Worm (Caenorhabditis elegans) whole organism, young adult: Measurements from ENCODE around the gene paa-1.

ENCODE experiments used
- C06A6.2 ChIP-seq: fragments of 200-800 bp; sonication (Bioruptor generic); conservative IDR thresholded peaks from 2 replicates; pipeline ENCODE4 v1.3.6; 2022; ENCODE audit warnings: missing genetic modification characterization, missing compliant biosample characterization
- D2030.7 ChIP-seq: fragments of 200-800 bp; sonication (Bioruptor generic); IDR thresholded peaks from 2 replicates; pipeline ENCODE4 v1.3.6; 2022; ENCODE audit warnings: missing genetic modification reagents, missing genetic modification characterization, missing compliant biosample characterization
- F10E7.11 ChIP-seq: sonication (generic microtip); optimal IDR thresholded peaks from 2 replicates; lab custom pipeline; 2017; ENCODE audit warnings: mild to moderate bottlenecking, missing genetic modification characterization, moderate library complexity, missing compliant biosample characterization
- F23B12.7 ChIP-seq: sonication (generic microtip); optimal IDR thresholded peaks from 2 replicates; lab custom pipeline; 2017; ENCODE audit warnings: missing genetic modification characterization, mild to moderate bottlenecking, missing compliant biosample characterization, antibody characterized with exemption, moderate library complexity; ENCODE audit not compliant: insufficient read depth
- F57A8.1 ChIP-seq: fragments of 200-800 bp; sonication (Bioruptor generic); optimal IDR thresholded peaks from 2 replicates; lab custom pipeline; 2018; ENCODE audit warnings: mild to moderate bottlenecking, missing genetic modification characterization, moderate library complexity, missing compliant biosample characterization
- Y79H2A.3 ChIP-seq: fragments of 200-800 bp; sonication (Bioruptor generic); conservative IDR thresholded peaks from 2 replicates; pipeline ENCODE4 v1.3.6; 2022; ENCODE audit warnings: missing genetic modification reagents, missing genetic modification characterization, missing compliant biosample characterization
- attf-5 ChIP-seq: fragments of 200-800 bp; sonication (Bioruptor generic); optimal IDR thresholded peaks from 2 replicates; lab custom pipeline; 2018; ENCODE audit warnings: mild to moderate bottlenecking, missing genetic modification characterization, missing compliant biosample characterization
- dox-1 ChIP-seq: fragments of 200-800 bp; sonication (Bioruptor generic); IDR thresholded peaks from 2 replicates; pipeline ENCODE4 v1.3.6; 2022; ENCODE audit warnings: missing genetic modification reagents, missing genetic modification characterization, missing compliant biosample characterization
- dpff-1 ChIP-seq: sonication (generic microtip); optimal IDR thresholded peaks from 2 replicates; lab custom pipeline; 2017; ENCODE audit warnings: mild to moderate bottlenecking, missing genetic modification characterization, missing compliant biosample characterization
- egrh-3 ChIP-seq: fragments of 200-800 bp; sonication (Bioruptor generic); IDR thresholded peaks from 2 replicates; pipeline ENCODE4 v1.3.6; 2022; ENCODE audit warnings: missing genetic modification reagents, missing genetic modification characterization, missing compliant biosample characterization
- fkh-3 ChIP-seq: sonication (generic microtip); optimal IDR thresholded peaks from 2 replicates; lab custom pipeline; 2016; ENCODE audit warnings: mild to moderate bottlenecking, missing genetic modification characterization, missing compliant biosample characterization
- gei-17 ChIP-seq: fragments of 200-800 bp; sonication (Bioruptor generic); optimal IDR thresholded peaks from 2 replicates; lab custom pipeline; 2018; ENCODE audit warnings: mild to moderate bottlenecking, missing genetic modification characterization, missing compliant biosample characterization
- hlh-12 ChIP-seq: sonication (generic microtip); optimal IDR thresholded peaks from 2 replicates; lab custom pipeline; 2016; ENCODE audit warnings: missing genetic modification characterization, missing compliant biosample characterization
- hmg-1.2 ChIP-seq: fragments of 200-800 bp; sonication (Bioruptor generic); IDR thresholded peaks from 2 replicates; pipeline ENCODE4 v1.3.6; 2022; ENCODE audit warnings: missing genetic modification reagents, missing genetic modification characterization, missing compliant biosample characterization
- hsf-1 ChIP-seq: fragments of 200-800 bp; sonication (Bioruptor generic); IDR thresholded peaks from 2 replicates; pipeline ENCODE4 v1.3.6; 2022; ENCODE audit warnings: missing genetic modification reagents, missing genetic modification characterization, missing compliant biosample characterization
- let-607 ChIP-seq, 2 experiments: fragments of 200-800 bp in 1 of 2; sonication (Bioruptor generic) in 1 of 2; sonication (generic microtip) in 1 of 2; optimal IDR thresholded peaks; 2 replicates each; lab custom pipeline; 2016 to 2018; ENCODE audit warnings: mild to moderate bottlenecking in 2 of 2, missing compliant biosample characterization in 2 of 2, missing genetic modification characterization in 2 of 2, moderate library complexity in 2 of 2, missing genotype in 1 of 2
- lin-54 ChIP-seq: fragments of 200-800 bp; sonication (Bioruptor generic); optimal IDR thresholded peaks from 2 replicates; lab custom pipeline; 2018; ENCODE audit warnings: mild to moderate bottlenecking, missing genetic modification characterization, missing compliant biosample characterization
- lir-1 ChIP-seq: fragments of 200-800 bp; sonication (Bioruptor generic); conservative IDR thresholded peaks from 2 replicates; pipeline ENCODE4 v1.3.6; 2022; ENCODE audit warnings: missing genetic modification reagents, missing genetic modification characterization, missing compliant biosample characterization
- lsl-1 ChIP-seq: fragments of 200-800 bp; sonication (Bioruptor generic); optimal IDR thresholded peaks from 2 replicates; lab custom pipeline; 2018; ENCODE audit warnings: mild to moderate bottlenecking, missing genetic modification characterization, moderate library complexity, missing compliant biosample characterization
- madf-10 ChIP-seq: sonication (generic microtip); optimal IDR thresholded peaks from 2 replicates; lab custom pipeline; 2016; ENCODE audit warnings: mild to moderate bottlenecking, missing genetic modification characterization, missing compliant biosample characterization
- madf-3 ChIP-seq: fragments of 200-800 bp; sonication (Bioruptor generic); IDR thresholded peaks from 2 replicates; pipeline ENCODE4 v1.3.6; 2022; ENCODE audit warnings: missing genetic modification reagents, missing genetic modification characterization, missing compliant biosample characterization
- madf-6 ChIP-seq: fragments of 200-800 bp; sonication (Bioruptor generic); IDR thresholded peaks from 2 replicates; pipeline ENCODE4 v1.3.6; 2022; ENCODE audit warnings: missing genetic modification reagents, missing genetic modification characterization, missing compliant biosample characterization
- madf-8 ChIP-seq: fragments of 200-800 bp; sonication (Bioruptor generic); conservative IDR thresholded peaks from 2 replicates; pipeline ENCODE4 v1.3.6; 2022; ENCODE audit warnings: missing genetic modification reagents, missing genetic modification characterization, missing compliant biosample characterization
- mes-4 ChIP-seq: sonication (generic microtip); optimal IDR thresholded peaks from 2 replicates; lab custom pipeline; 2016; ENCODE audit warnings: missing genotype, missing genetic modification characterization, missing compliant biosample characterization
- nfya-1 ChIP-seq: sonication (generic microtip); optimal IDR thresholded peaks from 2 replicates; lab custom pipeline; 2017; ENCODE audit warnings: antibody characterized with exemption, missing compliant biosample characterization, missing genetic modification characterization, borderline replicate concordance; ENCODE audit not compliant: insufficient read depth
- nfya-2 ChIP-seq: fragments of 200-800 bp; sonication (Bioruptor generic); IDR thresholded peaks from 2 replicates; pipeline ENCODE4 v1.3.6; 2022; ENCODE audit warnings: missing genetic modification reagents, missing genetic modification characterization, missing compliant biosample characterization
- nhr-179 ChIP-seq: sonication (generic microtip); optimal IDR thresholded peaks from 2 replicates; lab custom pipeline; 2016; ENCODE audit warnings: mild to moderate bottlenecking, missing genetic modification characterization, missing compliant biosample characterization
- nhr-80 ChIP-seq: sonication (generic microtip); optimal IDR thresholded peaks from 2 replicates; lab custom pipeline; 2016; ENCODE audit warnings: missing genetic modification characterization, missing compliant biosample characterization
- nhr-90 ChIP-seq: sonication (generic microtip); optimal IDR thresholded peaks from 2 replicates; lab custom pipeline; 2016; ENCODE audit warnings: missing genotype, mild to moderate bottlenecking, missing genetic modification characterization, missing compliant biosample characterization
- repo-1 ChIP-seq: sonication (generic microtip); optimal IDR thresholded peaks from 2 replicates; lab custom pipeline; 2017; ENCODE audit warnings: mild to moderate bottlenecking, missing genetic modification characterization, missing compliant biosample characterization
- rpc-1 ChIP-seq, 2 experiments: fragments of 150-350 bp in 1 of 2; sonication (generic microtip) in 1 of 2; optimal IDR thresholded peaks; 2 replicates each; lab custom pipeline; 2014 to 2018; ENCODE audit warnings: missing biosample characterization in 1 of 2, missing genetic modification characterization in 1 of 2, missing genetic modification reagents in 1 of 2, missing genotype in 1 of 2
- snpc-4 ChIP-seq, 5 experiments: fragments of 150-350 bp in 1 of 5; sonication (generic microtip) in 4 of 5; optimal IDR thresholded peaks; 2 replicates each; lab custom pipeline; 2014 to 2018; ENCODE audit warnings: missing genetic modification characterization in 5 of 5, missing biosample characterization in 3 of 5, antibody characterized with exemption in 2 of 5, mild to moderate bottlenecking in 2 of 5, missing compliant biosample characterization in 2 of 5, missing genotype in 2 of 5, moderate library complexity in 2 of 5, missing genetic modification reagents in 1 of 5
- tbx-9 ChIP-seq: sonication (generic microtip); optimal IDR thresholded peaks from 2 replicates; lab custom pipeline; 2016; ENCODE audit warnings: borderline replicate concordance, missing genetic modification characterization, inconsistent platforms, missing compliant biosample characterization
- unc-62 ChIP-seq: fragments of 150-350 bp; optimal IDR thresholded peaks from 2 replicates; lab custom pipeline; 2014; ENCODE audit warnings: missing biosample characterization, missing genetic modification reagents, missing genetic modification characterization
- xnd-1 ChIP-seq: sonication (generic microtip); optimal IDR thresholded peaks from 2 replicates; lab custom pipeline; 2016; ENCODE audit warnings: missing genotype, missing genetic modification reagents, missing genetic modification characterization, missing compliant biosample characterization
- zim-3 ChIP-seq: sonication (generic microtip); optimal IDR thresholded peaks from 2 replicates; lab custom pipeline; 2017; ENCODE audit warnings: mild to moderate bottlenecking, missing genetic modification characterization, moderate library complexity, missing compliant biosample characterization
- ztf-6 ChIP-seq: fragments of 200-800 bp; sonication (Bioruptor generic); IDR thresholded peaks from 2 replicates; pipeline ENCODE4 v1.3.6; 2022; ENCODE audit warnings: missing genetic modification reagents, missing genetic modification characterization, missing compliant biosample characterization

paa-1 gene

ce11 chrIII:5450430-5450829, at the start of gene paa-1:
paa-1 (plus strand) TSS chrIII:5450730.
- no peak for TF ChIP-seq dpff-1 (tag; lab: Kevin White, UChicago)
- TF ChIP-seq zim-3 (tag; lab: Kevin White, UChicago), result no peak
- TF ChIP-seq F57A8.1, result no peak
- TF ChIP-seq lin-54, result no peak
- TF ChIP-seq repo-1 (tag; lab: Kevin White, UChicago), result no peak
- TF ChIP-seq madf-8 (GFP tag; lab: Robert Waterston, UW), result no peak
- TF ChIP-seq ztf-6 (GFP tag; lab: Robert Waterston, UW), result no peak
- TF ChIP-seq F10E7.11 (tag; lab: Kevin White, UChicago), result no peak
- TF ChIP-seq snpc-4 (GFP tag; optimal IDR thresholded peaks at IDR 0.05; lab: Kevin White, UChicago), result no peak
- TF ChIP-seq snpc-4 (tag; optimal IDR thresholded peaks at IDR 0.05; lab: Kevin White, UChicago), result no peak
- no peak for TF ChIP-seq madf-10 (tag; lab: Kevin White, UChicago)
- no peak for TF ChIP-seq nhr-90 (tag; lab: Kevin White, UChicago)
- TF ChIP-seq F23B12.7 (tag; lab: Kevin White, UChicago), result no peak
- no peak for TF ChIP-seq rpc-1 (optimal IDR thresholded peaks at IDR 0.05; lab: Kevin White, UChicago)
- TF ChIP-seq rpc-1 (tag; optimal IDR thresholded peaks at IDR 0.05; lab: Kevin White, UChicago), result no peak
- no peak for TF ChIP-seq hlh-12 (tag; lab: Kevin White, UChicago)
- TF ChIP-seq egrh-3 (GFP tag; lab: Robert Waterston, UW), result no peak
- TF ChIP-seq madf-3 (GFP tag; lab: Robert Waterston, UW), result no peak
- TF ChIP-seq tbx-9 (tag; lab: Kevin White, UChicago), result no peak
- no peak for TF ChIP-seq nfya-2 (GFP tag; lab: Robert Waterston, UW)
- no peak for TF ChIP-seq lir-1
- TF ChIP-seq let-607 (tag; optimal IDR thresholded peaks at IDR 0.05; lab: Kevin White, UChicago), result no peak

- TF ChIP-seq snpc-4 (GFP tag; optimal IDR thresholded peaks at IDR 0.05; lab: Kevin White, UChicago) (no peak), snpc-4 (tag; optimal IDR thresholded peaks at IDR 0.05; lab: Kevin White, UChicago) (no peak), Y79H2A.3 (no peak), dox-1 (GFP tag; lab: Robert Waterston, UW) (no peak), attf-5 (no peak), egrh-3 (GFP tag; lab: Robert Waterston, UW) (no peak), xnd-1 (tag; lab: Kevin White, UChicago) (no peak), fkh-3 (tag; lab: Kevin White, UChicago) (no peak), unc-62 (GFP tag; lab: Kevin White, UChicago) (no peak), nfya-1 (no peak), C06A6.2 (GFP tag; lab: Robert Waterston, UW) (no peak), hsf-1 (GFP tag; lab: Robert Waterston, UW) (no peak), nhr-90 (tag; lab: Kevin White, UChicago) (no peak), D2030.7 (no peak), gei-17 (GFP tag; lab: Kevin White, UChicago) (no peak), mes-4 (no peak)
These were observed 48.1 kb upstream of the paa-1 start for ce11 chrIII:5402419-5402818.

ce11 chrIII:5404998-5405397, 45.5 kb upstream of the paa-1 start:
- TF ChIP-seq hmg-1.2 (GFP tag; lab: Robert Waterston, UW), result peak; percentile 53; the same call in 1 of the 2 replicates
- TF ChIP-seq nhr-80 (tag; lab: Kevin White, UChicago), result no peak
- TF ChIP-seq madf-6 (GFP tag; lab: Robert Waterston, UW), result no peak
- no peak for TF ChIP-seq nhr-179 (tag; lab: Kevin White, UChicago)
- no peak for TF ChIP-seq repo-1 (tag; lab: Kevin White, UChicago)
- TF ChIP-seq lsl-1 (GFP tag; lab: Kevin White, UChicago), result no peak
- TF ChIP-seq, all 124 proteins: peak for 1
